Fruit fly (Drosophila melanogaster) whole organism: ENCODE data around the gene faf.

ENCODE experiments used
- Dll ChIP-seq: fragments of >200 bp; optimal IDR thresholded peaks from 2 replicates; lab custom pipeline; 2017
- usp ChIP-seq: fragments of >200 bp; optimal IDR thresholded peaks from 2 replicates; lab custom pipeline; 2017; ENCODE audit warnings: missing biosample characterization, missing genetic modification characterization, mixed read lengths

DNA sequence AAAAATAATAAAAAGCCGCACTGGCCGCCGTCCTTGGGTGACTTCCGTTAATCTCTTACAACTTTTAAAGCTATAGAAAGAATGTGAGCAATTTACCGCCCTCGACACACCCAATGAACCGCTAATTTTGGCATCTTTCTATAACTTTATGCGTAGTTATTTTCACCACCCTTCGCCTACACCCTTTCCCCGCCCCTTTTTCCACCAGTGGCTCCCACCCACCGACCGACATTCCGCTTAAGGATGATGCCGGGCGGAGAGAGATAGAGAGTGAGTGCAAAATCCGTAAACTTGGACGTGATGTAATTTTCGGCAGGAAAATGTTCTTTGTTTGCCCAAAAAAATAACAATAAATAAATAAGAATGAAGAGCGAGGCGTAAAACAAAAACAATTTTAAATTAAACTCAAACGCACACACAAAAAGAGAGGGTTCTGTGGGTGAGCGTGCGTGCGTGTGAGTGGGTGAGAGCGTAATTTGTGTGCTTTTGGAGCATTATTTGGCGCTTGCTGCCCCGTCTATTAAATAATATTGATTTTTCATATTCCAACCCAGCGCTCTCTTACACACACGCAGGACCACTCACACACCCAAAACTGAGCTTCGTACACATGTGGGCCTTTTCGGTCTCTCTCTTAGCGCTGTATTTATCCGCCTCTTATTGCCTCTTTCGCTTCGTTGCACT lies 804 bp downstream of the faf start:
- TF ChIP-seq usp (no peak), Dll (lab: Kevin White, UChicago) (peak; percentile 77)
